Worm (Caenorhabditis elegans) whole organism, late embryonic: ENCODE data around the gene pkc-1.

Source experiments
- C38D4.7 ChIP-seq: fragments of 200-800 bp; sonication (Bioruptor generic); optimal IDR thresholded peaks from 2 replicates; lab custom pipeline; 2018; ENCODE audit warnings: mild to moderate bottlenecking, missing genetic modification characterization, moderate library complexity, missing compliant biosample characterization
- T23F11.4 ChIP-seq: fragments of 200-800 bp; sonication (Bioruptor generic); optimal IDR thresholded peaks from 2 replicates; lab custom pipeline; 2018; ENCODE audit warnings: mild to moderate bottlenecking, missing genetic modification characterization, missing compliant biosample characterization
- ama-1 ChIP-seq: fragments of 150-350 bp; optimal IDR thresholded peaks from 2 replicates; lab custom pipeline; 2014
- ceh-18 ChIP-seq: sonication (generic microtip); optimal IDR thresholded peaks from 2 replicates; lab custom pipeline; 2016; ENCODE audit warnings: missing genetic modification characterization, missing compliant biosample characterization
- ceh-30 ChIP-seq: fragments of 150-350 bp; optimal IDR thresholded peaks from 2 replicates; lab custom pipeline; 2014; ENCODE audit warnings: missing biosample characterization, missing genetic modification characterization
- ceh-45 ChIP-seq: fragments of 200-800 bp; sonication (Bioruptor generic); IDR thresholded peaks from 2 replicates; pipeline ENCODE4 v1.3.6; 2022; ENCODE audit warnings: missing genetic modification reagents, missing genetic modification characterization, missing compliant biosample characterization
- ceh-9 ChIP-seq: sonication (generic microtip); optimal IDR thresholded peaks from 2 replicates; lab custom pipeline; 2016; ENCODE audit warnings: mild to moderate bottlenecking, missing genetic modification characterization, inconsistent platforms, missing compliant biosample characterization
- elt-4 ChIP-seq: sonication (generic microtip); optimal IDR thresholded peaks from 2 replicates; lab custom pipeline; 2016; ENCODE audit warnings: missing genetic modification characterization, missing compliant biosample characterization
- ets-4 ChIP-seq: sonication (generic microtip); optimal IDR thresholded peaks from 2 replicates; lab custom pipeline; 2016; ENCODE audit warnings: missing genetic modification characterization, missing compliant biosample characterization
- fax-1 ChIP-seq: sonication (generic microtip); optimal IDR thresholded peaks from 2 replicates; lab custom pipeline; 2016; ENCODE audit warnings: missing genotype, missing genetic modification characterization, missing compliant biosample characterization
- fkh-10 ChIP-seq: fragments of 150-350 bp; optimal IDR thresholded peaks from 2 replicates; lab custom pipeline; 2014; ENCODE audit warnings: missing biosample characterization, missing genetic modification reagents, missing genetic modification characterization
- gmeb-2 ChIP-seq: sonication (generic microtip); optimal IDR thresholded peaks from 2 replicates; lab custom pipeline; 2016; ENCODE audit warnings: missing genetic modification characterization, inconsistent platforms, missing compliant biosample characterization
- hlh-15 ChIP-seq: sonication (generic microtip); optimal IDR thresholded peaks from 2 replicates; lab custom pipeline; 2016; ENCODE audit warnings: missing genetic modification characterization, missing compliant biosample characterization
- hlh-30 ChIP-seq: sonication (generic microtip); optimal IDR thresholded peaks from 2 replicates; lab custom pipeline; 2017; ENCODE audit warnings: antibody characterized with exemption, missing genetic modification characterization, missing compliant biosample characterization; ENCODE audit not compliant: insufficient read depth
- hlh-8 ChIP-seq: sonication (generic microtip); optimal IDR thresholded peaks from 2 replicates; lab custom pipeline; 2016; ENCODE audit warnings: missing genotype, missing genetic modification characterization, missing compliant biosample characterization
- madf-2 ChIP-seq: sonication (generic microtip); optimal IDR thresholded peaks from 2 replicates; lab custom pipeline; 2017; ENCODE audit warnings: missing genetic modification characterization, missing compliant biosample characterization
- mec-3 ChIP-seq: sonication (generic microtip); optimal IDR thresholded peaks from 2 replicates; lab custom pipeline; 2016; ENCODE audit warnings: borderline replicate concordance, missing genetic modification characterization, missing compliant biosample characterization
- nfya-1 ChIP-seq: sonication (generic microtip); optimal IDR thresholded peaks from 2 replicates; lab custom pipeline; 2017; ENCODE audit warnings: missing genetic modification characterization, mild to moderate bottlenecking, missing compliant biosample characterization, antibody characterized with exemption, moderate library complexity
- nhr-232 ChIP-seq: sonication (generic microtip); optimal IDR thresholded peaks from 2 replicates; lab custom pipeline; 2016; ENCODE audit warnings: missing genetic modification characterization, missing compliant biosample characterization
- npax-4 ChIP-seq: sonication (generic microtip); optimal IDR thresholded peaks from 2 replicates; lab custom pipeline; 2016; ENCODE audit warnings: missing genetic modification characterization, missing compliant biosample characterization
- pqm-1 ChIP-seq: sonication (generic microtip); optimal IDR thresholded peaks from 2 replicates; lab custom pipeline; 2016; ENCODE audit warnings: missing genetic modification characterization, missing compliant biosample characterization
- ref-2 ChIP-seq: sonication (generic microtip); optimal IDR thresholded peaks from 2 replicates; lab custom pipeline; 2016; ENCODE audit warnings: missing genetic modification characterization, missing compliant biosample characterization
- rnt-1 ChIP-seq: sonication (generic microtip); optimal IDR thresholded peaks from 2 replicates; lab custom pipeline; 2016; ENCODE audit warnings: missing genetic modification characterization, missing compliant biosample characterization
- sox-2 ChIP-seq: fragments of 200-800 bp; sonication (Bioruptor generic); IDR thresholded peaks from 2 replicates; pipeline ENCODE4 v1.3.6; 2022; ENCODE audit warnings: missing genetic modification reagents, missing genetic modification characterization, missing compliant biosample characterization
- tbx-2 ChIP-seq: sonication (generic microtip); optimal IDR thresholded peaks from 2 replicates; lab custom pipeline; 2016; ENCODE audit warnings: missing genetic modification characterization, missing compliant biosample characterization
- tbx-7 ChIP-seq: sonication (generic microtip); optimal IDR thresholded peaks from 2 replicates; lab custom pipeline; 2016; ENCODE audit warnings: missing genotype, missing genetic modification characterization, missing compliant biosample characterization
- ttx-3 ChIP-seq: sonication (generic microtip); optimal IDR thresholded peaks from 2 replicates; lab custom pipeline; 2016; ENCODE audit warnings: missing genetic modification reagents, missing genetic modification characterization, missing compliant biosample characterization
- unc-55 ChIP-seq: sonication (generic microtip); optimal IDR thresholded peaks from 2 replicates; lab custom pipeline; 2017; ENCODE audit warnings: missing biosample characterization, missing genetic modification reagents, missing genetic modification characterization
- zip-5 ChIP-seq: sonication (generic microtip); optimal IDR thresholded peaks from 2 replicates; lab custom pipeline; 2016; ENCODE audit warnings: missing genetic modification characterization, missing compliant biosample characterization

pkc-1 gene

DNA sequence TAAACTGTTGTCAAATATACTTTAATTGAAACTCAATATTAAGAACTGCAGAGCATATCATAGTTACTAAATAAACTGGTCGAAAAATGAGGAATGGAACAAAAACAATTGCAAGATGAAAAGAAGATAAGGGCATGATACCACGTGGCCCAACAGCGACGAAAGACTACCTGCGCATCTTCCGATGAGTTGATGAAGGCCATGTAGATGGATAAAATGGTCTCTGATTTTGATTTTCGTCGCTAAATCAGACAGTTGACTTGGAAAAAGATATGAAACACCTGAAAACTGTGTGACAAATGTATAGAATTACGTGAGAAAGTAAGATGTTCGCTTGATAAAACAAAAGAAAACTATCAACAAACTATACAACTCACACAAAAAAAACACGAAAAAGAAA is 39.5 kb upstream of the pkc-1 start:
- no peak for TF ChIP-seq hlh-30 (tag; lab: Kevin White, UChicago)

DNA sequence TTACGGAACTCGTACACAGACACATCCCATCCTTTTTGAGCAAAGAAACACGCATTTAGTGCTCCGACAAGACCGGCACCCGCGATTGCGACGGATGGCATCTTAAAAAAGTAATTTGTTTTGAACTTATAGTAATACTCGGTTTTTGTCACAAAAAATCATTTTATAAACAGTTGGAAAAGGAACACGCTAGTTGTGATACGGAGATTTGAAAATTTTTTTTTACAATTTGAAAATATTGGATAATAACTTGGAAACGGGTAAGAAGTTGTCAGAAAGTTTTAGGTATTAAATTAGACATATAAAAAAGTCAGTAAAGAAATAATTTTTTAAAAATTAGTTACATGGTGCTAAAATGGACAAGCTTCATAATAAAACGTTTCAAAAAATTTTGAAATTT is 38.5 kb upstream of the pkc-1 start, which contains the start of gene kmo-1:
Gene kmo-1 (minus strand): TSS at position 101 of the 400 bp plus-strand sequence.
- TF ChIP-seq ceh-45 (GFP tag; lab: Robert Waterston, UW) = no peak
- TF ChIP-seq nfya-1 (tag; lab: Kevin White, UChicago) = no peak
- TF ChIP-seq tbx-7 = no peak
- no peak for TF ChIP-seq pqm-1 (tag; lab: Kevin White, UChicago)
- TF ChIP-seq C38D4.7 (GFP tag; lab: Kevin White, UChicago) = no peak
- TF ChIP-seq mec-3 (tag; lab: Kevin White, UChicago) = no peak
- TF ChIP-seq sox-2 (GFP tag; lab: Robert Waterston, UW) = no peak
- TF ChIP-seq hlh-8 = no peak
- TF ChIP-seq ceh-30 (tag; lab: Kevin White, UChicago) = no peak
- TF ChIP-seq tbx-2 (tag; lab: Kevin White, UChicago) = no peak
- no peak for TF ChIP-seq madf-2 (tag; lab: Kevin White, UChicago)
- TF ChIP-seq fkh-10 (GFP tag; lab: Kevin White, UChicago) = no peak

DNA sequence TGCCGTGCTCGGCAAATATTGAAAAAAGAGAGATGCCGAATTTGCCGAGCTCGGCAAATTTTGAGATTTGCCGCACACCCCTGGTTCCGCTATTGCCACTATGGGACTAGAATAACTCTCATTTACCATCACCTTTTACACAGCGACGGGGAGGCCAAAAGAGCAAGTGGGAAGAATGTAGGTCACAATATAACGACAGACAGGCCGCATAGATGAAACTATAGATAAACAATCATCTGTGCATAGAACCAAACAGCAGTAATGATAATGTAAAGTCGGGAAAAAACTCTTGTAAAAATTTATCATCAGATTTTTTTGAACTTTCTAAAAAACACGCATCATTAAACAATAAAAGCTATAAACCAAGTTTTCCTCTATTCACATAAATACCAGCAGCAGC is 36.5 kb upstream of the pkc-1 start, which contains the start of gene kmo-2:
Gene kmo-2 (minus strand): TSS at position 101 of the 400 bp plus-strand sequence.
- no peak for TF ChIP-seq elt-4 (tag; lab: Kevin White, UChicago)
- TF ChIP-seq ref-2 = no peak
- TF ChIP-seq C38D4.7 (GFP tag; lab: Kevin White, UChicago) = no peak
- no peak for TF ChIP-seq ceh-9 (tag; lab: Kevin White, UChicago)
- TF ChIP-seq hlh-15 (tag; lab: Kevin White, UChicago) = no peak
- TF ChIP-seq nhr-232 (tag; lab: Kevin White, UChicago) = no peak
- no peak for TF ChIP-seq zip-5

DNA sequence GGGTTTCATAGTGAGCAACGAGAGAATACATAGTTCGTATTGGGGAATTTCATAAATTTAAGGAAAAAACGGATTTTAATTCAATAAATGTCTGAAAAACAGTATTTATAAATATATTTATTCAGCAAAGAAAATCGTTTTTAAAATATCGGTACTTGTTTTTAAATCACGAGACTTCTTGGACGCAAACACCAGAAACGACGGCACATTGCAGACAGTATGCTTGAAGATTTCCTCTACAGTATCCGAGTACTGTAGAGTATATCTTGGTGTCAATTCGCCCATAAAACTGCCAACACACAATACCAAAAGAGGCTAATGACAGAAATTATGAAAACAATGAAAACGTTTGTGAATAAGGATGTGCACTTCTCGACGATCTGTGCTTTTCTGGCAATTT is 33.9 kb upstream of the pkc-1 start:
- TF ChIP-seq hlh-30 (tag; lab: Kevin White, UChicago) (peak; percentile 86), ets-4 (tag; lab: Kevin White, UChicago) (no peak), fax-1 (tag; lab: Kevin White, UChicago) (no peak), T23F11.4 (GFP tag; lab: Kevin White, UChicago) (no peak)

DNA sequence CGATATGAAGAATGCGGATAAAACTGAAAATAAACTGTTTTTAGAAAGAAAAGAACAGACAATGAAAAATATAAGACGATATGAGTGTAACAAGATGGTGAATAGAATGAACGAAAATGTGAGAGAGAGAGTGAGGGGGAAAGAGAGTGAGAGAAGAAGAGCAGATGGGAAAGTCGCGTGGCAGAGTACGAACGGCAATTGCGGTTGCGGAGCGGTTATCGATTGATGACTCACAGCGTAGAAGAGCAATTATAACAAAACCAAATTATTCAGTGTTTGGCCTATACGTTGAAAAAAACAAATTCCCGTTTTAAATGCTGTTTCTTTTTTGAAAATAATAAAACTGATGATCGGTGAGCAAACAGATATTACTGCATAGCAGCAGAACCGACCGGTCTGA is 33.4 kb upstream of the pkc-1 start, which contains the start of gene pqn-53:
Gene pqn-53 (minus strand): TSS at position 23 of the 400 bp plus-strand sequence.
- TF ChIP-seq rnt-1 (tag; lab: Kevin White, UChicago) = peak; percentile 8
- TF ChIP-seq hlh-30 (tag; lab: Kevin White, UChicago) = peak; percentile 65
- peak; percentile 17 for TF ChIP-seq unc-55
- TF ChIP-seq npax-4 (tag; lab: Kevin White, UChicago) = no peak
- TF ChIP-seq tbx-2 (tag; lab: Kevin White, UChicago) = no peak
- TF ChIP-seq ceh-18 = no peak

DNA sequence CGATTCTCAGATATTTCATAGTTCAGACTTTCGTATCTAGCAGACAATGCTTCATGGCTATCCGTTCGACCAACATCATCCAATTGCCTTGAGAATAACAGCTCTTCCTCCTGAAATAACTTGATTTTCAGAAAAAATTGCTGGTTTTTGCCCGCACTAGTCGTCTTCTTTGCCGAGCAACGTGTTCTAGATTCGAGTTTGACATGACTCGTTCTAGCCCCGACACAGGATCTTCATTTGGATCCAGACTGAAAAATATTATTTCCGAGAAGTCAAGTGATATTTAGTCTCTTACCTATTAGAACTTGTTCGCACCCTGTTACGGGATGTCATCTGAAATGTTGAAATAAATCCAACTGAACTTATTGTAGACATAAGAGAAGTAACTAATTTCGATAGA is 31.1 kb upstream of the pkc-1 start, which contains the start of gene clh-6:
Gene clh-6 (minus strand): TSS at position 333 of the 400 bp plus-strand sequence.
- TF ChIP-seq ama-1 (lab: Kevin White, UChicago) = peak; percentile 41
- no peak for TF ChIP-seq gmeb-2 (tag; lab: Kevin White, UChicago)
- TF ChIP-seq, all 69 proteins: peak for 1

DNA sequence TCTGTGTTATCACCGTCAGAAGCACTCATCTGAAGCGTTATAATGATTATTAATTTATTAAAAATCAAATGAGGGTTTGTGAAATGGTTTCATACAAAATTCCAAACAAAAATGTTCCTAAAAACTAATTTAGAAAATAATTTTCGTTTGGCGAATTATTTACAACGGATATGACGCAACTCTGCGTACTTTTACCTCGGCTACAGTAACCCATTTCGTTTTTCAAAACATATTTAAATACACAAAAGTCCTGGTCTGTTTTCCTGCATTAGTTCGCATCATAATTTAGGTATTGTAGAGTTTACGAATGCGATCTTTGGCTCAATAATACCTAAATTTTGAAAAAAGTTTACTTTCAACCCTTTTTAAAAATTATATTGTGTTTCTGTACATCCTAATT is 27.8 kb upstream of the pkc-1 start, which contains the start of gene R07B7.2:
Gene R07B7.2 (minus strand): TSS at position 35 of the 400 bp plus-strand sequence.
- no peak for TF ChIP-seq ttx-3 (tag; lab: Kevin White, UChicago)
